Fruit fly (Drosophila melanogaster) whole organism, embryonic: ENCODE measurements around the gene CG13138.

ENCODE experiments used
- Aef1 ChIP-seq: fragments of 200-800 bp; sonication (Bioruptor generic); IDR thresholded peaks from 3 replicates; pipeline ENCODE4 v1.3.6; 2022; ENCODE audit warnings: missing biosample characterization, missing genetic modification characterization
- C15 ChIP-seq: fragments of 200-800 bp; sonication (Bioruptor generic); IDR thresholded peaks from 3 replicates; pipeline ENCODE4 v1.3.6; 2022; ENCODE audit warnings: missing biosample characterization, missing genetic modification characterization
- CG10209 ChIP-seq: fragments of 200-800 bp; sonication (Bioruptor generic); optimal IDR thresholded peaks from 3 replicates; lab custom pipeline; 2017; ENCODE audit warnings: missing biosample characterization, mild to moderate bottlenecking, missing genetic modification characterization, missing genetic modification reagents
- CG1024 ChIP-seq: fragments of 200-800 bp; sonication (Bioruptor generic); IDR thresholded peaks from 2 replicates; pipeline ENCODE4 v1.3.6; 2022; ENCODE audit warnings: missing biosample characterization, missing genetic modification characterization
- CG10366 ChIP-seq: fragments of 200-800 bp; sonication (Bioruptor generic); IDR thresholded peaks from 2 replicates; pipeline ENCODE4 v1.3.6; 2022; ENCODE audit warnings: missing biosample characterization, missing genetic modification characterization
- CG11085 ChIP-seq: fragments of 200-800 bp; sonication (Bioruptor generic); IDR thresholded peaks from 2 replicates; pipeline ENCODE4 v1.3.6; 2022; ENCODE audit warnings: missing biosample characterization, missing genetic modification characterization
- CG12659 ChIP-seq: fragments of 200-800 bp; sonication (Bioruptor generic); optimal IDR thresholded peaks from 3 replicates; lab custom pipeline; 2017; ENCODE audit warnings: mild to moderate bottlenecking, missing biosample characterization, missing genetic modification reagents, missing genetic modification characterization
- CG12744 ChIP-seq: fragments of 200-800 bp; sonication (Bioruptor generic); optimal IDR thresholded peaks from 2 replicates; lab custom pipeline; 2016; ENCODE audit warnings: missing biosample characterization, missing genetic modification characterization
- CG1647 ChIP-seq: fragments of 200-800 bp; sonication (Bioruptor generic); optimal IDR thresholded peaks from 3 replicates; lab custom pipeline; 2016; ENCODE audit warnings: missing biosample characterization, missing genetic modification characterization
- CG17186 ChIP-seq: fragments of 200-800 bp; sonication (Bioruptor generic); optimal IDR thresholded peaks from 3 replicates; lab custom pipeline; 2017; ENCODE audit warnings: missing biosample characterization, missing genetic modification reagents, missing genetic modification characterization
- CG1792 ChIP-seq: fragments of 200-800 bp; sonication (Bioruptor generic); optimal IDR thresholded peaks from 2 replicates; lab custom pipeline; 2016; ENCODE audit warnings: missing biosample characterization, missing genetic modification characterization
- CG2199 ChIP-seq: fragments of 200-800 bp; sonication (Bioruptor generic); IDR thresholded peaks from 3 replicates; pipeline ENCODE4 v1.3.6; 2022; ENCODE audit warnings: missing biosample characterization, missing genetic modification characterization
- CG33213 ChIP-seq: fragments of 200-800 bp; sonication (Bioruptor generic); optimal IDR thresholded peaks from 3 replicates; lab custom pipeline; 2016; ENCODE audit warnings: missing biosample characterization, missing genetic modification characterization
- CG34376 ChIP-seq: fragments of 200-800 bp; sonication (Bioruptor generic); optimal IDR thresholded peaks from 2 replicates; lab custom pipeline; 2018; ENCODE audit warnings: missing biosample characterization, mild to moderate bottlenecking, missing genetic modification characterization
- CTCF ChIP-seq: fragments of 200-800 bp; sonication (Bioruptor generic); optimal IDR thresholded peaks from 2 replicates; lab custom pipeline; 2017; ENCODE audit warnings: missing biosample characterization, mild to moderate bottlenecking, missing genetic modification characterization, moderate library complexity
- D ChIP-seq, 2 experiments: fragments of 200-800 bp in 1 of 2; fragments of >200 bp in 1 of 2; sonication (Bioruptor generic) in 1 of 2; optimal IDR thresholded peaks; 2 replicates in 1 of 2; 3 replicates in 1 of 2; lab custom pipeline; 2017; ENCODE audit warnings: mild to moderate bottlenecking in 1 of 2, missing biosample characterization in 1 of 2, missing genetic modification characterization in 1 of 2, missing genetic modification reagents in 1 of 2
- Deaf1 ChIP-seq: fragments of 200-800 bp; optimal IDR thresholded peaks from 3 replicates; lab custom pipeline; 2019; ENCODE audit warnings: missing biosample characterization, mild to moderate bottlenecking, missing genetic modification characterization, moderate library complexity
- Dfd ChIP-seq, 2 experiments: fragments of >200 bp; optimal IDR thresholded peaks; 2 replicates each; lab custom pipeline; 2017; ENCODE audit warnings: missing biosample characterization in 2 of 2, missing genetic modification characterization in 2 of 2
- Elba2 ChIP-seq: fragments of 200-800 bp; sonication (Bioruptor generic); optimal IDR thresholded peaks from 3 replicates; lab custom pipeline; 2016; ENCODE audit warnings: missing biosample characterization, missing genetic modification characterization
- HLH54F ChIP-seq: fragments of 200-800 bp; sonication (Bioruptor generic); optimal IDR thresholded peaks from 3 replicates; lab custom pipeline; 2016; ENCODE audit warnings: missing biosample characterization, missing genetic modification characterization
- Spps ChIP-seq: fragments of 200-800 bp; sonication (Bioruptor generic); optimal IDR thresholded peaks from 2 replicates; lab custom pipeline; 2018; ENCODE audit warnings: missing biosample characterization, mild to moderate bottlenecking, missing genetic modification characterization
- Tbp ChIP-seq: fragments of >200 bp; optimal IDR thresholded peaks from 2 replicates; lab custom pipeline; 2018; ENCODE audit warnings: missing biosample characterization, missing genetic modification characterization
- YL-1 ChIP-seq: fragments of 200-800 bp; sonication (Bioruptor generic); optimal IDR thresholded peaks from 3 replicates; lab custom pipeline; 2017; ENCODE audit warnings: missing biosample characterization, mild to moderate bottlenecking, missing genetic modification characterization
- bsh ChIP-seq, 2 experiments: fragments of 200-800 bp; sonication (Bioruptor generic); optimal IDR thresholded peaks; 2 replicates each; lab custom pipeline; 2017 to 2018; ENCODE audit warnings: mild to moderate bottlenecking in 2 of 2, missing biosample characterization in 2 of 2, missing genetic modification characterization in 2 of 2, moderate library complexity in 1 of 2
- da ChIP-seq: fragments of 200-800 bp; sonication (Bioruptor generic); optimal IDR thresholded peaks from 2 replicates; lab custom pipeline; 2016; ENCODE audit warnings: missing biosample characterization, missing genetic modification characterization
- dati ChIP-seq: fragments of 200-800 bp; sonication (Bioruptor generic); IDR thresholded peaks from 2 replicates; pipeline ENCODE4 v1.3.6; 2022; ENCODE audit warnings: missing biosample characterization, missing genetic modification characterization
- dm ChIP-seq: fragments of 200-800 bp; sonication (Bioruptor generic); optimal IDR thresholded peaks from 3 replicates; lab custom pipeline; 2016; ENCODE audit warnings: missing biosample characterization, missing genetic modification characterization
- exex ChIP-seq: fragments of 200-800 bp; sonication (Bioruptor generic); optimal IDR thresholded peaks from 4 replicates; lab custom pipeline; 2018; ENCODE audit warnings: missing biosample characterization, mild to moderate bottlenecking, missing genetic modification characterization, moderate library complexity
- gsb-n ChIP-seq: fragments of 200-800 bp; sonication (Bioruptor generic); optimal IDR thresholded peaks from 3 replicates; lab custom pipeline; 2018; ENCODE audit warnings: missing biosample characterization, mild to moderate bottlenecking, missing genetic modification characterization
- insv ChIP-seq, 2 experiments: fragments of 200-800 bp; sonication (Bioruptor generic); optimal IDR thresholded peaks; 3 replicates each; lab custom pipeline; 2016 to 2018; ENCODE audit warnings: missing biosample characterization in 2 of 2, missing genetic modification characterization in 2 of 2
- klu ChIP-seq: fragments of 200-800 bp; sonication (Bioruptor generic); IDR thresholded peaks from 2 replicates; pipeline ENCODE4 v1.3.6; 2022; ENCODE audit warnings: missing biosample characterization, missing genetic modification characterization
- lola ChIP-seq, 3 experiments: fragments of >200 bp in 2 of 3; fragments of 200-800 bp in 1 of 3; sonication (Bioruptor generic) in 1 of 3; optimal IDR thresholded peaks; 2 replicates each; lab custom pipeline; 2017 to 2019; ENCODE audit warnings: missing biosample characterization in 3 of 3, missing genetic modification characterization in 3 of 3, mild to moderate bottlenecking in 1 of 3, moderate library complexity in 1 of 3
- nau ChIP-seq: fragments of 200-800 bp; sonication (Bioruptor generic); optimal IDR thresholded peaks from 3 replicates; lab custom pipeline; 2017; ENCODE audit warnings: missing biosample characterization, mild to moderate bottlenecking, missing genetic modification characterization, missing genetic modification reagents
- pfk ChIP-seq: fragments of 200-800 bp; sonication (Bioruptor generic); optimal IDR thresholded peaks from 2 replicates; lab custom pipeline; 2018; ENCODE audit warnings: missing biosample characterization, mild to moderate bottlenecking, missing genetic modification characterization, moderate library complexity
- phol ChIP-seq: fragments of 200-800 bp; sonication (Bioruptor generic); optimal IDR thresholded peaks from 3 replicates; lab custom pipeline; 2018; ENCODE audit warnings: missing biosample characterization, mild to moderate bottlenecking, missing genetic modification characterization, moderate library complexity
- pnt ChIP-seq: fragments of 200-800 bp; sonication (Bioruptor generic); optimal IDR thresholded peaks from 3 replicates; lab custom pipeline; 2016; ENCODE audit warnings: missing biosample characterization, missing genetic modification characterization
- ro ChIP-seq: fragments of 200-800 bp; sonication (Bioruptor generic); IDR thresholded peaks from 2 replicates; pipeline ENCODE4 v1.3.6; 2022; ENCODE audit warnings: missing biosample characterization, missing genetic modification characterization
- sc ChIP-seq, 3 experiments: fragments of >200 bp in 2 of 3; fragments of 200-800 bp in 1 of 3; sonication (Bioruptor generic) in 1 of 3; optimal IDR thresholded peaks; 2 replicates in 2 of 3; 3 replicates in 1 of 3; lab custom pipeline; 2017; ENCODE audit warnings: mild to moderate bottlenecking in 1 of 3, missing biosample characterization in 1 of 3, missing genetic modification characterization in 1 of 3, missing genetic modification reagents in 1 of 3
- sqz ChIP-seq: fragments of 200-800 bp; sonication (Bioruptor generic); optimal IDR thresholded peaks from 3 replicates; lab custom pipeline; 2018; ENCODE audit warnings: missing biosample characterization, mild to moderate bottlenecking, missing genetic modification characterization
- tna ChIP-seq: fragments of 200-800 bp; sonication (Bioruptor generic); IDR thresholded peaks from 2 replicates; pipeline ENCODE4 v1.3.6; 2022; ENCODE audit warnings: missing biosample characterization, missing genetic modification characterization; ENCODE audit not compliant: partially characterized antibody
- tx ChIP-seq: fragments of 200-800 bp; sonication (Bioruptor generic); optimal IDR thresholded peaks from 2 replicates; lab custom pipeline; 2016; ENCODE audit warnings: missing biosample characterization, missing genetic modification characterization

The CG13138 gene

DNA sequence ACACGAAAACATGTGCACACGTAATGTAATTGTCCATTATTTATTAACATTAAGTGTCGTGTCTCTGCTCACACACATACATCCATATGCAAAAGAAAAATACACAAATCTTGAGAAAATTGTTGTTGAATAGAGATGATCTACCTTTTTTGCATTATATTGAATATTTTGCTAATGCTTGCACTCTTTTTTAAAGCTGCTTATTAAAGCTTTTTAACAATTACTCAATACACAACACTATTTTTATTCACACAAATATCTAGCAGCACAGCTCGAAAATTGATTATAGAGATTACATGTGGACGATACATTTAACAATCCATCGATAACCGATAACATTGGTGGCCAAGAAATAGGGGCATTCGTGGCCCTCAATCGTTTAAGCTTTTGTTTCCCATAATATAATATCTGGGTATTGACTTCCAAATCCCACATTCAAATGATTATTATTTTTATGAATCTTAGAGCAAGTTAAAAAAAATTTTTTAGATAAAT is 9.7 kb downstream of the CG13138 start, which contains the start of gene Ufd4 (continued):
- TF ChIP-seq CG2199 (0 out of 3 replicates have a peak, but pooled peaks have one; percentile 7), CG34376 (peak; percentile 38), tna (GFP tag; lab: Robert Waterston, UW) (no peak), Spps (peak; percentile 43), gsb-n (tag; lab: Kevin White, UChicago) (no peak), pfk (GFP tag; lab: Kevin White, UChicago) (peak; percentile 47), CG1792 (GFP tag; lab: Kevin White, UChicago) (peak; percentile 20), Dfd (GFP tag; optimal IDR thresholded peaks at IDR 0.05; lab: Kevin White, UChicago) (no peak), YL-1 (GFP tag; lab: Kevin White, UChicago) (peak; percentile 37), phol (tag; lab: Kevin White, UChicago) (peak; percentile 73), da (GFP tag; lab: Kevin White, UChicago) (no peak), CG12744 (peak; percentile 61), HLH54F (GFP tag; lab: Kevin White, UChicago) (peak; percentile 63), CG1647 (GFP tag; lab: Kevin White, UChicago) (peak; percentile 56), bsh (GFP tag; optimal IDR thresholded peaks at IDR 0.05; lab: Kevin White, UChicago) (no peak), Aef1 (peak; percentile 47; the same call in 1 of the 3 replicates), D (optimal IDR thresholded peaks at IDR 0.05; lab: Kevin White, UChicago) (no peak), D (GFP tag; optimal IDR thresholded peaks at IDR 0.05; lab: Kevin White, UChicago) (peak; percentile 26), C15 (no peak), dm (peak; percentile 8), CG17186 (GFP tag; lab: Kevin White, UChicago) (no peak)

DNA sequence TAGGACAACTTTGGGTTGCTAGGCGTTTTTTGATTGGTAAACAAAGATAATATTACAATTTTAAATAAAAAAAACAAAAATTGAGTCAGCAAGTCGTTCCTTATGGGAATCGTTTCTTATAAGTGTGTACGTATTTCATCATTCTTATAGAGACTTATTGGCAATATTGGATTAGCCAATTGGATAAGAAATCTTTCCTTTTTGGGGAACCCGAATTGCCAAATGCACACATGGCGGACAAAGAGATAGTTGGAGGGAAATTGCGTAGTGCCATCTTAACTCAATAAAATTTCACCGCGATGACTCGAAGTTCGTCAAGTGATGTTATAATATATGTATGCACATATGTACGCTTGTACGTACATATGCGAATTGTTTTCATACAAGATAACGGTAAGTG is 10.5 kb downstream of the CG13138 start:
- TF ChIP-seq Elba2 (GFP tag; lab: Kevin White, UChicago) (peak; percentile 100), CG12744 (no peak), insv (GFP tag; optimal IDR thresholded peaks at IDR 0.05; lab: Kevin White, UChicago) (peak in 1 of 2 experiments; percentile 94)

DNA sequence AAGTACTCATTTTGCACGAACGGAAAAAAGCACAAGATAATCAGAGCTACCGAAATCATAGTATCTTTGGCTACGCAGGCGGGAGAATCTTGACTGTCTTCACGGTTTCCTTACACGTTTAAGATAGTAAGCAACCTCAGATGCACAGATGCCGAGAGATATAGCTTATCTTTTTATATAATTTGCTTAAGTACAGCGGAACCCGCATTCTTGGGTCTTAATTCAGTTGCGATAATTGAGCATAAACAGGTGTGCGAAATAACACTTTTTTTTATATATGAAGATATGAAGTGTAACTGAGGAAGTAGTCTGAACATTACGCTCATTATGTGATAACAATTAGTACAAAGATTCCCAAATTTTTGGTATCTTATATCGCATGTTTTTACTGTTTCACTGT is 21.0 kb downstream of the CG13138 start, which contains the start of gene CG34043:
CG34043 (minus strand) TSS at position 101 of the 400 bp plus-strand sequence.
- TF ChIP-seq tx (GFP tag; lab: Kevin White, UChicago) (no peak), klu (GFP tag; lab: Robert Waterston, UW) (no peak), dati (GFP tag; lab: Robert Waterston, UW) (no peak), CG10366 (no peak), CG33213 (GFP tag; lab: Kevin White, UChicago) (no peak), ro (no peak), CTCF (GFP tag; lab: Kevin White, UChicago) (no peak), exex (no peak), lola (GFP tag; optimal IDR thresholded peaks at IDR 0.05; lab: Kevin White, UChicago) (no peak), sqz (GFP tag; lab: Kevin White, UChicago) (no peak), pnt (GFP tag; lab: Kevin White, UChicago) (no peak), Tbp (GFP tag; lab: Kevin White, UChicago) (no peak), Deaf1 (tag; lab: Kevin White, UChicago) (no peak), sc (optimal IDR thresholded peaks at IDR 0.05; lab: Kevin White, UChicago) (no peak), sc (GFP tag; optimal IDR thresholded peaks at IDR 0.05; lab: Kevin White, UChicago) (no peak), CG10209 (no peak), CG11085 (GFP tag; lab: Robert Waterston, UW) (no peak), CG1024 (GFP tag; lab: Robert Waterston, UW) (no peak), nau (no peak), CG12659 (GFP tag; lab: Kevin White, UChicago) (no peak)
